Fruit fly (Drosophila melanogaster): ENCODE measurements around the gene BomT3.

- TF ChIP-seq Lpt (GFP tag; optimal IDR thresholded peaks at IDR 0.05) (no peak), CG32006 (GFP tag; optimal IDR thresholded peaks at IDR 0.05) (no peak), CG16779 (tag; optimal IDR thresholded peaks at IDR 0.05) (no peak), CG15336 (GFP tag; IDR thresholded peaks at IDR 0.05) (0 out of 2 replicates have a peak, but pooled peaks have one; percentile 20), Hr39 (GFP tag; optimal IDR thresholded peaks at IDR 0.05) (no peak), CG31627 (GFP tag; optimal IDR thresholded peaks at IDR 0.05) (no peak)
Measured at dm6 chr3R:22133337-22134014, 47.3 kb upstream of the BomT3 start, which contains the start of gene SKIP.
